Worm (Caenorhabditis elegans): ENCODE data around the gene C41H7.2.

DNA sequence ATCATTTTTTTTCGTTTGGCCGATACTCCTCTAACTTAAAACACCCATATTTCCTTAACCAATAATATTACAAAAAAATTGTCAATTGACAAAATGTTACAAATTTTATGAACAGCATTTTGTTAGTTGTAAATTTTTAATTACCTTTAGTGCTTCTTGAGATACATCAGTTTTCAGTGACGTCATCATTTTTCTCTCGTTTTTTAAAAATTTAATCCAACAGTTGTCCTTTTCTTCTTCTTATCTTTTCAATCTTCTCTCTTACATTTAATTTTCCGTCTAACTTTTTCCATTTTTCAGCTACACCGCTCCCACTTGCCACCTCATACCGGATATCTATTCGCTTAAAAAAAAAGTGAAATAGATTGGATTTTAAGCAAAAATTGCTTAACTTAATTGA is 17.9 kb upstream of the C41H7.2 start, which contains the start of gene lido-8:
- no peak for TF ChIP-seq zag-1 (tag; optimal IDR thresholded peaks at IDR 0.05)
- TF ChIP-seq F13H6.1 (tag; optimal IDR thresholded peaks at IDR 0.05) = no peak
- no peak for TF ChIP-seq ceh-16 (tag; optimal IDR thresholded peaks at IDR 0.05)
- no peak for TF ChIP-seq dmd-4 (tag; optimal IDR thresholded peaks at IDR 0.05)
- TF ChIP-seq lsy-2 (tag; optimal IDR thresholded peaks at IDR 0.05) = no peak
- TF ChIP-seq unc-39 (tag; optimal IDR thresholded peaks at IDR 0.05) = no peak
- TF ChIP-seq C34F6.9 (tag; optimal IDR thresholded peaks at IDR 0.05) = no peak
- no peak for TF ChIP-seq unc-62 (GFP tag; optimal IDR thresholded peaks at IDR 0.05)
- no peak for TF ChIP-seq peb-1 (tag; optimal IDR thresholded peaks at IDR 0.05)
- no peak for TF ChIP-seq sem-4 (tag; optimal IDR thresholded peaks at IDR 0.05)
